Fruit fly (Drosophila melanogaster) whole organism, embryonic: ENCODE data around the gene CG45307.
A peak's percentile ranks its signal among the peaks of the same experiment; 100 is the strongest.

ENCODE experiments used
- Awh ChIP-seq: fragments of 200-800 bp; sonication (Bioruptor generic); IDR thresholded peaks from 2 replicates; pipeline ENCODE4, ENCODE4 v1.3.6; 2022; ENCODE audit warnings: missing biosample characterization, missing genetic modification characterization
- CG10209 ChIP-seq: fragments of 200-800 bp; sonication (Bioruptor generic); optimal IDR thresholded peaks from 3 replicates; lab custom pipeline; 2017; ENCODE audit warnings: missing biosample characterization, mild to moderate bottlenecking, missing genetic modification characterization, missing genetic modification reagents
- CG10267 ChIP-seq: fragments of 200-800 bp; sonication (Bioruptor generic); optimal IDR thresholded peaks from 2 replicates; lab custom pipeline; 2018; ENCODE audit warnings: missing biosample characterization, mild to moderate bottlenecking, missing genetic modification characterization, moderate library complexity
- CG10431 ChIP-seq: fragments of 200-800 bp; sonication (Bioruptor generic); optimal IDR thresholded peaks from 3 replicates; lab custom pipeline; 2018; ENCODE audit warnings: missing biosample characterization, mild to moderate bottlenecking, missing genetic modification characterization
- CG10959 ChIP-seq: fragments of 200-800 bp; sonication (Bioruptor generic); IDR thresholded peaks from 2 replicates; pipeline ENCODE4 v1.3.6; 2022; ENCODE audit warnings: missing biosample characterization, missing genetic modification characterization
- CG10979 ChIP-seq: fragments of 200-800 bp; sonication (Bioruptor generic); optimal IDR thresholded peaks from 2 replicates; lab custom pipeline; 2018; ENCODE audit warnings: missing biosample characterization, mild to moderate bottlenecking, missing genetic modification characterization, moderate library complexity
- CG11504 ChIP-seq: fragments of 200-800 bp; sonication (Bioruptor generic); optimal IDR thresholded peaks from 3 replicates; lab custom pipeline; 2019; ENCODE audit warnings: missing biosample characterization, mild to moderate bottlenecking, missing genetic modification characterization, moderate library complexity
- CG13424 ChIP-seq: fragments of 200-800 bp; sonication (Bioruptor generic); optimal IDR thresholded peaks from 2 replicates; lab custom pipeline; 2019; ENCODE audit warnings: missing biosample characterization, mild to moderate bottlenecking, missing genetic modification characterization, moderate library complexity
- CG13775 ChIP-seq: fragments of 200-800 bp; sonication (Bioruptor generic); optimal IDR thresholded peaks from 3 replicates; lab custom pipeline; 2017; ENCODE audit warnings: missing biosample characterization, mild to moderate bottlenecking, missing genetic modification characterization
- CG14710 ChIP-seq: fragments of 200-800 bp; sonication (Bioruptor generic); optimal IDR thresholded peaks from 3 replicates; lab custom pipeline; 2019; ENCODE audit warnings: missing biosample characterization, mild to moderate bottlenecking, missing genetic modification characterization, moderate library complexity
- CG1529 ChIP-seq: fragments of 200-800 bp; sonication (Bioruptor generic); optimal IDR thresholded peaks from 3 replicates; lab custom pipeline; 2018; ENCODE audit warnings: missing biosample characterization, missing genetic modification characterization
- CG1603 ChIP-seq: fragments of 200-800 bp; sonication (Bioruptor generic); optimal IDR thresholded peaks from 2 replicates; lab custom pipeline; 2019; ENCODE audit warnings: missing biosample characterization, mild to moderate bottlenecking, missing genetic modification characterization, moderate library complexity
- CG17385 ChIP-seq: fragments of 200-800 bp; sonication (Bioruptor generic); optimal IDR thresholded peaks from 3 replicates; lab custom pipeline; 2018; ENCODE audit warnings: missing biosample characterization, mild to moderate bottlenecking, missing genetic modification characterization
- CG1832 ChIP-seq: fragments of 200-800 bp; sonication (Bioruptor generic); optimal IDR thresholded peaks from 2 replicates; lab custom pipeline; 2017; ENCODE audit warnings: missing biosample characterization, mild to moderate bottlenecking, missing genetic modification characterization, inconsistent platforms
- CG18599 ChIP-seq: fragments of 200-800 bp; sonication (Bioruptor generic); optimal IDR thresholded peaks from 3 replicates; lab custom pipeline; 2017; ENCODE audit warnings: missing biosample characterization, missing genetic modification characterization, mild to moderate bottlenecking, moderate library complexity, missing genetic modification reagents
- CG2202 ChIP-seq: fragments of 200-800 bp; sonication (Bioruptor generic); optimal IDR thresholded peaks from 2 replicates; lab custom pipeline; 2018; ENCODE audit warnings: missing biosample characterization, mild to moderate bottlenecking, missing genetic modification characterization
- CG2678 ChIP-seq: fragments of 200-800 bp; sonication (Bioruptor generic); optimal IDR thresholded peaks from 3 replicates; lab custom pipeline; 2019; ENCODE audit warnings: missing biosample characterization, mild to moderate bottlenecking, missing genetic modification characterization, moderate library complexity
- CG2712 ChIP-seq: fragments of 200-800 bp; optimal IDR thresholded peaks from 3 replicates; lab custom pipeline; 2019; ENCODE audit warnings: missing biosample characterization, mild to moderate bottlenecking, missing genetic modification characterization, moderate library complexity
- CG7357 ChIP-seq: fragments of 200-800 bp; sonication (Bioruptor generic); IDR thresholded peaks from 3 replicates; pipeline ENCODE4 v1.3.6; 2022; ENCODE audit warnings: missing biosample characterization, missing genetic modification characterization
- CG9727 ChIP-seq: fragments of 200-800 bp; sonication (Bioruptor generic); optimal IDR thresholded peaks from 3 replicates; lab custom pipeline; 2017; ENCODE audit warnings: missing biosample characterization, mild to moderate bottlenecking, missing genetic modification characterization
- CG9817 ChIP-seq: fragments of 200-800 bp; sonication (Bioruptor generic); optimal IDR thresholded peaks from 2 replicates; lab custom pipeline; 2018; ENCODE audit warnings: missing biosample characterization, mild to moderate bottlenecking, missing genetic modification characterization, moderate library complexity
- E2f1 ChIP-seq: fragments of 200-800 bp; sonication (Bioruptor generic); IDR thresholded peaks from 2 replicates; pipeline ENCODE4 v1.3.6; 2022; ENCODE audit warnings: missing biosample characterization, missing genetic modification characterization
- Hey ChIP-seq: fragments of 200-800 bp; sonication (Bioruptor generic); optimal IDR thresholded peaks from 3 replicates; lab custom pipeline; 2018; ENCODE audit warnings: missing biosample characterization, mild to moderate bottlenecking, missing genetic modification characterization
- Hr51 ChIP-seq, 2 experiments: fragments of 200-800 bp; sonication (Bioruptor generic); optimal IDR thresholded peaks; 2 replicates in 1 of 2; 3 replicates in 1 of 2; lab custom pipeline; 2016 to 2018; ENCODE audit warnings: missing biosample characterization in 2 of 2, missing genetic modification characterization in 2 of 2, mild to moderate bottlenecking in 1 of 2, moderate library complexity in 1 of 2
- Kr ChIP-seq: fragments of 200-800 bp; sonication (Bioruptor generic); optimal IDR thresholded peaks from 2 replicates; lab custom pipeline; 2017; ENCODE audit warnings: missing biosample characterization, mild to moderate bottlenecking, missing genetic modification characterization
- Max ChIP-seq: fragments of 200-800 bp; sonication (Bioruptor generic); optimal IDR thresholded peaks from 2 replicates; lab custom pipeline; 2016; ENCODE audit warnings: missing biosample characterization, mild to moderate bottlenecking, missing genetic modification characterization
- Pdp1 ChIP-seq, 2 experiments: fragments of 200-800 bp; sonication (Bioruptor generic); optimal IDR thresholded peaks; 3 replicates each; lab custom pipeline; 2016; ENCODE audit warnings: missing biosample characterization in 2 of 2, missing genetic modification characterization in 2 of 2, mild to moderate bottlenecking in 1 of 2, moderate library complexity in 1 of 2
- Ravus ChIP-seq: fragments of 200-800 bp; sonication (Bioruptor generic); IDR thresholded peaks from 2 replicates; pipeline ENCODE4 v1.3.6; 2022; ENCODE audit warnings: missing biosample characterization, missing genetic modification characterization
- Rx ChIP-seq: fragments of 200-800 bp; sonication (Bioruptor generic); IDR thresholded peaks from 2 replicates; pipeline ENCODE4 v1.3.6; 2022; ENCODE audit warnings: missing biosample characterization, missing genetic modification characterization
- Sry-β ChIP-seq: fragments of 200-800 bp; sonication (Bioruptor generic); optimal IDR thresholded peaks from 2 replicates; lab custom pipeline; 2018; ENCODE audit warnings: missing biosample characterization, mild to moderate bottlenecking, missing genetic modification characterization, moderate library complexity
- Xbp1 ChIP-seq: fragments of 200-800 bp; sonication (Bioruptor generic); optimal IDR thresholded peaks from 3 replicates; lab custom pipeline; 2016; ENCODE audit warnings: missing biosample characterization, mild to moderate bottlenecking, missing genetic modification characterization
- Xrp1 ChIP-seq: fragments of 200-800 bp; sonication (Bioruptor generic); IDR thresholded peaks from 2 replicates; pipeline ENCODE4 v1.3.6; 2022; ENCODE audit warnings: missing biosample characterization, missing genetic modification characterization
- ap ChIP-seq: fragments of 200-800 bp; sonication (Bioruptor generic); IDR thresholded peaks from 2 replicates; pipeline ENCODE4 v1.3.6; 2022; ENCODE audit warnings: missing biosample characterization, missing genetic modification characterization
- bsh ChIP-seq, 2 experiments: fragments of 200-800 bp; sonication (Bioruptor generic); optimal IDR thresholded peaks; 2 replicates each; lab custom pipeline; 2017 to 2018; ENCODE audit warnings: mild to moderate bottlenecking in 2 of 2, missing biosample characterization in 2 of 2, missing genetic modification characterization in 2 of 2, moderate library complexity in 1 of 2
- corto ChIP-seq: fragments of 200-800 bp; sonication (Bioruptor generic); optimal IDR thresholded peaks from 2 replicates; lab custom pipeline; 2016; ENCODE audit warnings: missing biosample characterization, mild to moderate bottlenecking, missing genetic modification characterization, moderate library complexity
- dmrt99B ChIP-seq: fragments of 200-800 bp; sonication (Bioruptor generic); optimal IDR thresholded peaks from 2 replicates; lab custom pipeline; 2018; ENCODE audit warnings: missing biosample characterization, mild to moderate bottlenecking, missing genetic modification characterization, moderate library complexity
- gem ChIP-seq: fragments of 200-800 bp; sonication (Bioruptor generic); optimal IDR thresholded peaks from 2 replicates; lab custom pipeline; 2019; ENCODE audit warnings: missing biosample characterization, mild to moderate bottlenecking, missing genetic modification characterization, moderate library complexity
- grau ChIP-seq: fragments of 200-800 bp; optimal IDR thresholded peaks from 3 replicates; lab custom pipeline; 2019; ENCODE audit warnings: missing biosample characterization, mild to moderate bottlenecking, missing genetic modification characterization, moderate library complexity
- grn ChIP-seq: fragments of 200-800 bp; sonication (Bioruptor generic); optimal IDR thresholded peaks from 3 replicates; lab custom pipeline; 2017; ENCODE audit warnings: missing biosample characterization, missing genetic modification characterization
- gsb-n ChIP-seq: fragments of 200-800 bp; sonication (Bioruptor generic); optimal IDR thresholded peaks from 3 replicates; lab custom pipeline; 2018; ENCODE audit warnings: missing biosample characterization, mild to moderate bottlenecking, missing genetic modification characterization
- maf-S ChIP-seq: fragments of 200-800 bp; sonication (Bioruptor generic); optimal IDR thresholded peaks from 2 replicates; lab custom pipeline; 2016; ENCODE audit warnings: missing biosample characterization, missing genetic modification characterization
- org-1 ChIP-seq: fragments of 200-800 bp; sonication (Bioruptor generic); optimal IDR thresholded peaks from 2 replicates; lab custom pipeline; 2017; ENCODE audit warnings: missing biosample characterization, missing genetic modification characterization
- otp ChIP-seq: fragments of 200-800 bp; sonication (Bioruptor generic); IDR thresholded peaks from 3 replicates; pipeline ENCODE4, ENCODE4 v1.3.6; 2022; ENCODE audit warnings: missing biosample characterization, missing genetic modification characterization
- pum ChIP-seq: fragments of 200-800 bp; sonication (Bioruptor generic); optimal IDR thresholded peaks from 2 replicates; lab custom pipeline; 2016; ENCODE audit warnings: missing biosample characterization, missing genetic modification characterization
- row ChIP-seq: fragments of 200-800 bp; sonication (Bioruptor generic); IDR thresholded peaks from 3 replicates; pipeline ENCODE4 v1.3.6; 2022; ENCODE audit warnings: missing biosample characterization, missing genetic modification characterization
- sens ChIP-seq: fragments of 200-800 bp; sonication (Bioruptor generic); peaks from one replicate; lab custom pipeline; 2016; ENCODE audit warnings: missing biosample characterization, missing genetic modification characterization
- tin ChIP-seq: fragments of 200-800 bp; sonication (Bioruptor generic); optimal IDR thresholded peaks from 3 replicates; lab custom pipeline; 2016; ENCODE audit warnings: missing biosample characterization, missing genetic modification characterization
- vvl ChIP-seq: fragments of 200-800 bp; sonication (Bioruptor generic); IDR thresholded peaks from 2 replicates; pipeline ENCODE4 v1.3.6; 2022; ENCODE audit warnings: missing biosample characterization, missing genetic modification characterization
- zf30C ChIP-seq: fragments of 200-800 bp; sonication (Bioruptor generic); optimal IDR thresholded peaks from 3 replicates; lab custom pipeline; 2018; ENCODE audit warnings: missing biosample characterization, mild to moderate bottlenecking, missing genetic modification characterization
- zfh1 ChIP-seq: fragments of 200-800 bp; sonication (Bioruptor generic); IDR thresholded peaks from 3 replicates; pipeline ENCODE4 v1.3.6; 2022; ENCODE audit warnings: missing biosample characterization, missing genetic modification characterization

The CG45307 gene

DNA sequence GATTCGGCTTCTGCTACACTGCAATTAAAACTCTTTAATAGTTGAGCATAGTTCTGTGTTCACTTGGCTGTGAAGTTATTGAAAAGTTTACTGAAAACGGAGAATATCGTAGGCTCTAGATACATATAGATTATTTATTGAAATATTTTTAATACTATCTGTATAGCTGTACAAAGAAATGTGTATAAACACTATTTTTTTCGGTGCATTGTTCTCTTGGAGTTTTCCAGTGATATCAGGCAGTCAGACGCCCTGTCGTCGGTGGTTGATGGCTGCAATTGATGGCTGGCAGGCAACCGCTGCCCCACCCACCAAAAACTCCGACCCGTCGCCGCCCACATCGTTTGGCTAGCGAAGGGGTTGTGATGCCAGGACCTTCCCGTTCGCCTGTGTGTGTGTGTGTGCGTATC, 5.6 kb downstream of the CG45307 start (continued):
- TF ChIP-seq CG18599 (peak; percentile 56), CG10959 (GFP tag; lab: Robert Waterston, UW) (peak; percentile 53), Hr51 (GFP tag; optimal IDR thresholded peaks at IDR 0.05; lab: Kevin White, UChicago) (peak in 1 of 2 experiments; percentile 63), ap (GFP tag; lab: Robert Waterston, UW) (0 out of 2 replicates have a peak, but pooled peaks have one; percentile 10), sens (GFP tag; lab: Kevin White, UChicago) (peak; percentile 81), Hey (tag; lab: Kevin White, UChicago) (no peak), CG10267 (peak; percentile 51), corto (GFP tag; lab: Kevin White, UChicago) (peak; percentile 39), maf-S (GFP tag; lab: Kevin White, UChicago) (no peak), Max (GFP tag; lab: Kevin White, UChicago) (peak; percentile 14), dmrt99B (tag; lab: Kevin White, UChicago) (peak; percentile 68), Pdp1 (GFP tag; optimal IDR thresholded peaks at IDR 0.05; lab: Kevin White, UChicago) (peak in 1 of 2 experiments; percentile 15), CG9817 (tag; lab: Kevin White, UChicago) (peak; percentile 13), Awh (0 out of 2 replicates have a peak, but pooled peaks have one; percentile 25), pum (GFP tag; lab: Kevin White, UChicago) (peak; percentile 33), CG1529 (GFP tag; lab: Kevin White, UChicago) (peak; percentile 21), otp (GFP tag; lab: Robert Waterston, UW) (no peak), CG1603 (tag; lab: Kevin White, UChicago) (peak; percentile 12), vvl (peak; percentile 52), zfh1 (peak; percentile 51; the same call in 1 of the 3 replicates), Kr (peak; percentile 56), bsh (GFP tag; optimal IDR thresholded peaks at IDR 0.05; lab: Kevin White, UChicago) (peak in 1 of 2 experiments; percentile 77), tin (peak; percentile 54), Sry-β (GFP tag; lab: Kevin White, UChicago) (no peak), CG10431 (no peak), CG2678 (peak; percentile 56), CG2712 (tag; lab: Kevin White, UChicago) (peak; percentile 58), CG2202 (tag; lab: Kevin White, UChicago) (peak; percentile 18), CG13775 (GFP tag; lab: Kevin White, UChicago) (peak; percentile 2), org-1 (GFP tag; lab: Kevin White, UChicago) (peak; percentile 1), CG7357 (GFP tag; lab: Robert Waterston, UW) (no peak), Rx (GFP tag; lab: Robert Waterston, UW) (no peak), Xrp1 (GFP tag; lab: Robert Waterston, UW) (peak; percentile 70; the same call in 1 of the 2 replicates), CG10209 (GFP tag; lab: Kevin White, UChicago) (peak; percentile 26), grau (tag; lab: Kevin White, UChicago) (peak; percentile 57), gem (tag; lab: Kevin White, UChicago) (peak; percentile 74), Ravus (GFP tag; lab: Robert Waterston, UW) (no peak), CG14710 (tag; lab: Kevin White, UChicago) (peak; percentile 31), CG1832 (no peak), CG10979 (tag; lab: Kevin White, UChicago) (peak; percentile 74), CG9727 (GFP tag; lab: Kevin White, UChicago) (peak; percentile 66), Xbp1 (GFP tag; lab: Kevin White, UChicago) (peak; percentile 22), gsb-n (peak; percentile 55), CG13424 (tag; lab: Kevin White, UChicago) (peak; percentile 62), E2f1 (GFP tag; lab: Robert Waterston, UW) (peak; percentile 51; the same call in 1 of the 2 replicates), zf30C (GFP tag; lab: Kevin White, UChicago) (peak; percentile 72), CG17385 (GFP tag; lab: Kevin White, UChicago) (peak; percentile 14), grn (no peak), CG11504 (tag; lab: Kevin White, UChicago) (peak; percentile 70), row (GFP tag; lab: Robert Waterston, UW) (peak; percentile 69)
